Worm (Caenorhabditis elegans) whole organism, young adult: ENCODE data around the gene crh-2.
"Not testable (repeated sequence)": the region's sequence is repeated elsewhere in the genome, so short reads cannot be mapped to it uniquely, and the experiment has no call there.

Experiments
- B0019.2 ChIP-seq: fragments of 200-800 bp; sonication (Bioruptor generic); conservative IDR thresholded peaks from 2 replicates; pipeline ENCODE4 v1.3.6; 2022; ENCODE audit warnings: missing genetic modification reagents, missing genetic modification characterization, missing compliant biosample characterization
- B0261.1 ChIP-seq: sonication (generic microtip); optimal IDR thresholded peaks from 2 replicates; lab custom pipeline; 2016; ENCODE audit warnings: mild to moderate bottlenecking, missing genetic modification characterization, moderate library complexity, missing compliant biosample characterization
- C06A6.2 ChIP-seq: fragments of 200-800 bp; sonication (Bioruptor generic); conservative IDR thresholded peaks from 2 replicates; pipeline ENCODE4 v1.3.6; 2022; ENCODE audit warnings: missing genetic modification characterization, missing compliant biosample characterization
- D2030.7 ChIP-seq: fragments of 200-800 bp; sonication (Bioruptor generic); IDR thresholded peaks from 2 replicates; pipeline ENCODE4 v1.3.6; 2022; ENCODE audit warnings: missing genetic modification reagents, missing genetic modification characterization, missing compliant biosample characterization
- F39B2.1 ChIP-seq: fragments of 200-800 bp; sonication (Bioruptor generic); IDR thresholded peaks from 2 replicates; pipeline ENCODE4 v1.3.6; 2022; ENCODE audit warnings: missing genetic modification reagents, missing genetic modification characterization, missing compliant biosample characterization
- F49E8.2 ChIP-seq: sonication (generic microtip); optimal IDR thresholded peaks from 3 replicates; lab custom pipeline; 2017; ENCODE audit warnings: missing genetic modification characterization, mild to moderate bottlenecking, missing compliant biosample characterization, antibody characterized with exemption, moderate library complexity; ENCODE audit not compliant: insufficient read depth
- F52B5.7 ChIP-seq: sonication (generic microtip); optimal IDR thresholded peaks from 2 replicates; lab custom pipeline; 2016; ENCODE audit warnings: mild to moderate bottlenecking, missing genetic modification characterization, missing compliant biosample characterization
- Y95B8A.8 ChIP-seq: fragments of 200-800 bp; sonication (Bioruptor generic); IDR thresholded peaks from 2 replicates; pipeline ENCODE4 v1.3.6; 2022; ENCODE audit warnings: missing genetic modification reagents, missing genetic modification characterization, missing compliant biosample characterization
- akir-1 ChIP-seq: fragments of 200-800 bp; sonication (Bioruptor generic); optimal IDR thresholded peaks from 2 replicates; lab custom pipeline; 2018; ENCODE audit warnings: mild to moderate bottlenecking, missing genetic modification characterization, moderate library complexity, missing compliant biosample characterization
- aptf-3 ChIP-seq: fragments of 200-800 bp; sonication (Bioruptor generic); IDR thresholded peaks from 2 replicates; pipeline ENCODE4 v1.3.6; 2022; ENCODE audit warnings: missing genetic modification characterization, missing compliant biosample characterization
- attf-6 ChIP-seq: fragments of 200-800 bp; sonication (Bioruptor generic); IDR thresholded peaks from 2 replicates; pipeline ENCODE4 v1.3.6; 2022; ENCODE audit warnings: missing genetic modification reagents, missing genetic modification characterization, missing compliant biosample characterization
- ccch-3 ChIP-seq: fragments of 200-800 bp; sonication (Bioruptor generic); optimal IDR thresholded peaks from 2 replicates; lab custom pipeline; 2018; ENCODE audit warnings: mild to moderate bottlenecking, missing genetic modification characterization, missing compliant biosample characterization
- ceh-91 ChIP-seq: fragments of 200-800 bp; sonication (Bioruptor generic); IDR thresholded peaks from 2 replicates; pipeline ENCODE4 v1.3.6; 2022; ENCODE audit warnings: missing genetic modification reagents, missing genetic modification characterization, missing compliant biosample characterization
- ekl-4 ChIP-seq: fragments of 200-800 bp; sonication (Bioruptor generic); IDR thresholded peaks from 2 replicates; pipeline ENCODE4 v1.3.6; 2022; ENCODE audit warnings: missing genetic modification reagents, missing genetic modification characterization, missing compliant biosample characterization
- hmg-1.2 ChIP-seq: fragments of 200-800 bp; sonication (Bioruptor generic); IDR thresholded peaks from 2 replicates; pipeline ENCODE4 v1.3.6; 2022; ENCODE audit warnings: missing genetic modification reagents, missing genetic modification characterization, missing compliant biosample characterization
- lin-26 ChIP-seq: fragments of 200-800 bp; sonication (Bioruptor generic); IDR thresholded peaks from 2 replicates; pipeline ENCODE4 v1.3.6; 2022; ENCODE audit warnings: missing genetic modification reagents, missing genetic modification characterization, missing compliant biosample characterization
- lsl-1 ChIP-seq: fragments of 200-800 bp; sonication (Bioruptor generic); optimal IDR thresholded peaks from 2 replicates; lab custom pipeline; 2018; ENCODE audit warnings: mild to moderate bottlenecking, missing genetic modification characterization, moderate library complexity, missing compliant biosample characterization
- madf-3 ChIP-seq: fragments of 200-800 bp; sonication (Bioruptor generic); IDR thresholded peaks from 2 replicates; pipeline ENCODE4 v1.3.6; 2022; ENCODE audit warnings: missing genetic modification reagents, missing genetic modification characterization, missing compliant biosample characterization
- mel-28 ChIP-seq: sonication (generic microtip); optimal IDR thresholded peaks from 2 replicates; lab custom pipeline; 2016; ENCODE audit warnings: borderline replicate concordance, mild to moderate bottlenecking, missing genetic modification characterization, missing compliant biosample characterization
- mes-4 ChIP-seq: sonication (generic microtip); optimal IDR thresholded peaks from 2 replicates; lab custom pipeline; 2016; ENCODE audit warnings: missing genotype, missing genetic modification characterization, missing compliant biosample characterization
- nhr-120 ChIP-seq: fragments of 200-800 bp; sonication (Bioruptor generic); IDR thresholded peaks from 2 replicates; pipeline ENCODE4 v1.3.6; 2022; ENCODE audit warnings: missing genetic modification characterization, missing compliant biosample characterization
- nhr-179 ChIP-seq: sonication (generic microtip); optimal IDR thresholded peaks from 2 replicates; lab custom pipeline; 2016; ENCODE audit warnings: mild to moderate bottlenecking, missing genetic modification characterization, missing compliant biosample characterization
- nhr-90 ChIP-seq: sonication (generic microtip); optimal IDR thresholded peaks from 2 replicates; lab custom pipeline; 2016; ENCODE audit warnings: missing genotype, mild to moderate bottlenecking, missing genetic modification characterization, missing compliant biosample characterization
- rec-8 ChIP-seq, 2 experiments: sonication (generic microtip); optimal IDR thresholded peaks; 2 replicates each; lab custom pipeline; 2016; ENCODE audit warnings: mild to moderate bottlenecking in 2 of 2, missing genetic modification characterization in 2 of 2, missing genetic modification reagents in 2 of 2, missing genotype in 2 of 2, missing biosample characterization in 1 of 2, missing compliant biosample characterization in 1 of 2, moderate library complexity in 1 of 2
- snpc-1.1 ChIP-seq: sonication (generic microtip); optimal IDR thresholded peaks from 2 replicates; lab custom pipeline; 2017; ENCODE audit warnings: missing genetic modification characterization, mild to moderate bottlenecking, missing compliant biosample characterization, antibody characterized with exemption, moderate library complexity, missing genotype, missing genetic modification reagents; ENCODE audit not compliant: insufficient read depth
- snpc-3.4 ChIP-seq: sonication (generic microtip); optimal IDR thresholded peaks from 2 replicates; lab custom pipeline; 2017; ENCODE audit warnings: missing genetic modification characterization, mild to moderate bottlenecking, missing compliant biosample characterization, antibody characterized with exemption, moderate library complexity, missing genotype, missing genetic modification reagents
- snpc-4 ChIP-seq, 5 experiments: fragments of 150-350 bp in 1 of 5; sonication (generic microtip) in 4 of 5; optimal IDR thresholded peaks; 2 replicates each; lab custom pipeline; 2014 to 2018; ENCODE audit warnings: missing genetic modification characterization in 5 of 5, missing biosample characterization in 3 of 5, antibody characterized with exemption in 2 of 5, mild to moderate bottlenecking in 2 of 5, missing compliant biosample characterization in 2 of 5, missing genotype in 2 of 5, moderate library complexity in 2 of 5, missing genetic modification reagents in 1 of 5
- somi-1 ChIP-seq: fragments of 200-800 bp; sonication (Bioruptor generic); optimal IDR thresholded peaks from 2 replicates; lab custom pipeline; 2018; ENCODE audit warnings: mild to moderate bottlenecking, missing genetic modification characterization, missing compliant biosample characterization
- tlf-1 ChIP-seq: fragments of 200-800 bp; sonication (Bioruptor generic); optimal IDR thresholded peaks from 2 replicates; lab custom pipeline; 2018; ENCODE audit warnings: mild to moderate bottlenecking, missing genetic modification characterization, missing compliant biosample characterization
- xnd-1 ChIP-seq: sonication (generic microtip); optimal IDR thresholded peaks from 2 replicates; lab custom pipeline; 2016; ENCODE audit warnings: missing genotype, missing genetic modification reagents, missing genetic modification characterization, missing compliant biosample characterization

The crh-2 gene

DNA sequence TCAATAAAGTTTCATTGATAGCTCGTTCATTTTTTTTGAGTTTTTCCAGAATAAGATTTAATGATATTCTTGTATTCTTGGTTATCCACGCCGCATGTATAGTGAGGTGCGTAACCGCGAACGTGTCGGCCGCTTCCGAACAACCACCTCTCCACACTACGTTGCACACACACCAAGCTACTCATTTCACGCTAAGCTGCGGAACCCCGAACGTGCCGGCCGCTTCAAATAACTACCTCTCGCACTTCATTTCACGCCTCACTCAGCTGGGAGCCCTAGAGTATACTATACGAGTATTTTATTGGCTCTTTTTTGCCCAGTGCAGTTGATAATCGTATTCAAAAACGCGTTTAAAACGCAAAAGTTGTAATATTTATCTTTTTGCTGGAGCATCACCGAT, 12.8 kb upstream of the crh-2 start:
- TF ChIP-seq hmg-1.2 (GFP tag; lab: Robert Waterston, UW) = peak; percentile 68
- TF ChIP-seq snpc-4 (GFP tag; optimal IDR thresholded peaks at IDR 0.05; lab: Kevin White, UChicago) = not testable (repeated sequence)
- peak; percentile 37 to 95 (median 80) for TF ChIP-seq snpc-4 (tag; optimal IDR thresholded peaks at IDR 0.05; lab: Kevin White, UChicago)
- peak; percentile 66 for TF ChIP-seq snpc-3.4 (tag; lab: Kevin White, UChicago)
- TF ChIP-seq lsl-1 (GFP tag; lab: Kevin White, UChicago) = peak; percentile 8
- peak; percentile 87 for TF ChIP-seq snpc-1.1 (tag; lab: Kevin White, UChicago)

DNA sequence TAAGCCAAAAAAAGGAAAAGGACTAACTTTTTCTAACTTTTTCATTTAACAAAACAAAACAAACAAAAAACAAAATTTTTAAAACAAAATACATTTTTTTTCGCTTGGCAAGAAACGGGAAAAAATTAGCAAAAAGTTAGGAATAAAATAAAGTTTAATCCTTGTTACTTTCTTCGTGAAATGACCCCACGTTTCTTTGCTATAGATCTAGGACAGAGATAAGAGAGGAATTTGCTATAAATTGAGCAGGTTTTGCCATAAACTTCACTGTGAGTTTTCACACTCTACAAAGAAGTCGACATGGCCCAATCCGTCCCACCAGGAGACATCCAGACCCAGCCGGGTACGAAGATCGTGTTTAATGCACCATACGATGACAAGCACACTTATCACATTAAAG, 12.1 kb upstream of the crh-2 start, which contains the start of gene msp-50:
Gene msp-50 (plus strand): TSS at position 301 of the 400 bp plus-strand sequence.
- no peak for TF ChIP-seq F39B2.1 (GFP tag; lab: Robert Waterston, UW)
- no peak for TF ChIP-seq tlf-1 (GFP tag; lab: Kevin White, UChicago)
- no peak for TF ChIP-seq rec-8 (tag; optimal IDR thresholded peaks at IDR 0.05; lab: Kevin White, UChicago)
- TF ChIP-seq lin-26 (GFP tag; lab: Robert Waterston, UW) = no peak
- no peak for TF ChIP-seq xnd-1
- no peak for TF ChIP-seq ccch-3 (GFP tag; lab: Kevin White, UChicago)
- TF ChIP-seq B0019.2 (GFP tag; lab: Robert Waterston, UW) = no peak
- no peak for TF ChIP-seq F52B5.7 (tag; lab: Kevin White, UChicago)
- no peak for TF ChIP-seq nhr-90
- TF ChIP-seq Y95B8A.8 (GFP tag; lab: Robert Waterston, UW) = no peak
- no peak for TF ChIP-seq nhr-120 (GFP tag; lab: Robert Waterston, UW)
- no peak for TF ChIP-seq akir-1 (GFP tag; lab: Kevin White, UChicago)
- TF ChIP-seq snpc-3.4 (tag; lab: Kevin White, UChicago) = no peak

DNA sequence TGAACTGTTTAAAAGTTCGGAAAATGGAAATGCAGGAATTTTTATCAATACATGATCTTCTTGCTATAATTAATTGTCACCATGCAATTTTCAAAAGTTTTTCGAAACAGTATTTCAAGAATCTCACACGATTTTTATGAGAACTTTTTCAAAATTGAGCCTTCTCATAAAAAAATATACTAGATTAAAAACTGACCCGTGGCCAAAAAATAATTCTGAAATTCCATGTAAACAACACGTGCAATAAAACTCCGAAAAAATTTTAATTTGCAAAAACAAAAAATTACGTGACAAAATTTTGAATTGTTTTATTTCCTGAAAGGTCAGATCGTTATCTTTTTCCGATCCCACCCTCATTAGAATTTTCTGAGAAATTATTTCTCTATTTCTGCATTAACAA, 8.1 kb upstream of the crh-2 start, which contains the start of gene C34F11.5:
Gene C34F11.5 (plus strand): TSS at position 301 of the 400 bp plus-strand sequence.
- TF ChIP-seq snpc-3.4 (tag; lab: Kevin White, UChicago) (no peak), ekl-4 (GFP tag; lab: Robert Waterston, UW) (no peak), ceh-91 (GFP tag; lab: Robert Waterston, UW) (no peak), madf-3 (GFP tag; lab: Robert Waterston, UW) (no peak), aptf-3 (GFP tag; lab: Robert Waterston, UW) (no peak), attf-6 (no peak), nhr-90 (no peak), nhr-120 (GFP tag; lab: Robert Waterston, UW) (no peak), somi-1 (GFP tag; lab: Kevin White, UChicago) (no peak), nhr-179 (no peak), F49E8.2 (tag; lab: Kevin White, UChicago) (no peak), akir-1 (GFP tag; lab: Kevin White, UChicago) (no peak)

DNA sequence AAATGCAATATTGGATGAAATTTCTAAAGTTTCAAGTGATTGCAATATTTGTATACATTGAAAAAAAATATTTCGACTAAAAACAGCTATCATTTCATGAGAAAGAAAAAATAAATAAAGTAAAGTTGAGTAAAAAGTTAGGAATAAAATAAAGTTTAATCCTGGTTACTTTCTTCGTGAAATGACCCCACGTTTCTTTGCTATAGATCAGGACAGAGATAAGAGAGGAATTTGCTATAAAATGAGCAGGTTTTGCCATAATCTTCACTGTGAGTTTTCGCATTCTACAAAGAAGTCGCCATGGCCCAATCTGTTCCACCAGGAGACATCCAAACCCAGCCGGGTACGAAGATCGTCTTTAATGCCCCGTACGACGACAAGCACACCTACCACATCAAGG, 6.7 kb upstream of the crh-2 start, which contains the start of gene msp-49:
Gene msp-49 (plus strand): TSS at position 301 of the 400 bp plus-strand sequence.
- TF ChIP-seq mes-4 (tag; lab: Kevin White, UChicago) = no peak
- TF ChIP-seq ekl-4 (GFP tag; lab: Robert Waterston, UW) = no peak
- TF ChIP-seq mel-28 (tag; lab: Kevin White, UChicago) = no peak
- no peak for TF ChIP-seq C06A6.2 (GFP tag; lab: Robert Waterston, UW)
- TF ChIP-seq D2030.7 (GFP tag; lab: Robert Waterston, UW) = no peak
- TF ChIP-seq xnd-1 = no peak
- TF ChIP-seq B0261.1 (tag; lab: Kevin White, UChicago) = no peak
